Worm (Caenorhabditis elegans): ENCODE data around the gene pud-1.1.
"Not testable (repeated sequence)": the region's sequence is repeated elsewhere in the genome, so short reads cannot be mapped to it uniquely, and the experiment has no call there.

Gene pud-1.1

ce11 chrV:2326378-2326777 lies 3.9 kb upstream of the pud-1.1 start, which contains the start of gene pud-4:
Gene pud-4, plus strand, starts transcription at chrV:2326678.
- no peak for TF ChIP-seq lsy-27 (tag; optimal IDR thresholded peaks at IDR 0.05; ENCODE audit: borderline replicate concordance, insufficient read depth)
- TF ChIP-seq hsf-1 (GFP tag; IDR thresholded peaks at IDR 0.05) = no peak
- no peak for TF ChIP-seq snpc-3.4 (tag; optimal IDR thresholded peaks at IDR 0.05)
- no peak for TF ChIP-seq lir-1 (GFP tag; conservative IDR thresholded peaks at IDR 0.05)
- no peak for TF ChIP-seq ceh-100 (GFP tag; IDR thresholded peaks at IDR 0.05)
- no peak for TF ChIP-seq Y53G8AR.9 (GFP tag; conservative IDR thresholded peaks at IDR 0.05)
- TF ChIP-seq bed-1 (GFP tag; IDR thresholded peaks at IDR 0.05) = no peak
- no peak for TF ChIP-seq ztf-3 (GFP tag; optimal IDR thresholded peaks at IDR 0.05)
- TF ChIP-seq nfya-1 (tag; optimal IDR thresholded peaks at IDR 0.05; ENCODE audit: borderline replicate concordance, insufficient read depth) = no peak
- no peak for TF ChIP-seq pha-4 (tag; optimal IDR thresholded peaks at IDR 0.05)
- no peak for TF ChIP-seq ekl-4 (GFP tag; IDR thresholded peaks at IDR 0.05)
- TF ChIP-seq fkh-3 (tag; optimal IDR thresholded peaks at IDR 0.05) = no peak
- TF ChIP-seq madf-10 (tag; optimal IDR thresholded peaks at IDR 0.05) = no peak
- TF ChIP-seq akir-1 (GFP tag; optimal IDR thresholded peaks at IDR 0.05) = no peak
- no peak for TF ChIP-seq lin-40 (tag; optimal IDR thresholded peaks at IDR 0.05)
- TF ChIP-seq ceh-40 (GFP tag; IDR thresholded peaks at IDR 0.05) = no peak
- no peak for TF ChIP-seq hmg-1.2 (GFP tag; IDR thresholded peaks at IDR 0.05)
- no peak for TF ChIP-seq nhr-179 (tag; optimal IDR thresholded peaks at IDR 0.05)
- no peak for TF ChIP-seq attf-5 (GFP tag; optimal IDR thresholded peaks at IDR 0.05)
- no peak for TF ChIP-seq zim-3 (tag; optimal IDR thresholded peaks at IDR 0.05)

- TF ChIP-seq atf-7 (tag; optimal IDR thresholded peaks at IDR 0.05) (peak; percentile 35), B0035.1 (tag; optimal IDR thresholded peaks at IDR 0.05) (no peak), ztf-25 (GFP tag; IDR thresholded peaks at IDR 0.05) (no peak), nfyb-1 (GFP tag; IDR thresholded peaks at IDR 0.05) (0 out of 2 replicates have a peak, but pooled peaks have one; percentile 8), F37B4.10 (GFP tag; IDR thresholded peaks at IDR 0.05) (no peak), nhr-80 (tag; optimal IDR thresholded peaks at IDR 0.05) (peak; percentile 83)
These were observed 3.1 kb upstream of the pud-1.1 start for ce11 chrV:2327124-2327523.

ce11 chrV:2327814-2328213 lies 2.4 kb upstream of the pud-1.1 start:
- TF ChIP-seq rpc-1 (optimal IDR thresholded peaks at IDR 0.05) = not testable (repeated sequence)
- TF ChIP-seq rpc-1 (tag; optimal IDR thresholded peaks at IDR 0.05) = peak; percentile 43
- peak; percentile 53 for TF ChIP-seq B0261.1 (tag; optimal IDR thresholded peaks at IDR 0.05)
- peak; percentile 68 for TF ChIP-seq tbp1 (GFP tag; optimal IDR thresholded peaks at IDR 0.05)

- TF ChIP-seq mcd-1 (GFP tag; IDR thresholded peaks at IDR 0.05); dpff-1 (tag; optimal IDR thresholded peaks at IDR 0.05); madf-6 (GFP tag; IDR thresholded peaks at IDR 0.05): not testable (repeated sequence)
These were observed 1.4 kb downstream of the pud-1.1 start, which contains the start of gene irld-32 for ce11 chrV:2331616-2332015. Gene irld-32, plus strand, starts transcription at chrV:2331916.

- TF ChIP-seq egrh-3 (GFP tag; IDR thresholded peaks at IDR 0.05) (peak; percentile 72; the same call in 1 of the 2 replicates), mcd-1 (GFP tag; IDR thresholded peaks at IDR 0.05) (peak; percentile 52), aptf-3 (GFP tag; IDR thresholded peaks at IDR 0.05) (0 out of 2 replicates have a peak, but pooled peaks have one; percentile 70), madf-6 (GFP tag; IDR thresholded peaks at IDR 0.05) (0 out of 2 replicates have a peak, but pooled peaks have one; percentile 7), snpc-4 (tag; optimal IDR thresholded peaks at IDR 0.05) (peak in 1 of 4 experiments; percentile 8)
- TF ChIP-seq snpc-4 (GFP tag; optimal IDR thresholded peaks at IDR 0.05) = not testable (repeated sequence)
These were observed 2.6 kb downstream of the pud-1.1 start for ce11 chrV:2332837-2333236.
